Worm (Caenorhabditis elegans) whole organism, L4 larva: Measurements from ENCODE around the gene F36H1.12.

Source experiments
- R02D3.7 ChIP-seq: fragments of 150-350 bp; sonication (generic microtip); optimal IDR thresholded peaks from 3 replicates; lab custom pipeline; 2014; ENCODE audit warnings: missing biosample characterization, missing genetic modification characterization
- dve-1 ChIP-seq: sonication (generic microtip); optimal IDR thresholded peaks from 2 replicates; lab custom pipeline; 2017; ENCODE audit warnings: antibody characterized with exemption, mild to moderate bottlenecking, missing genetic modification characterization, missing compliant biosample characterization; ENCODE audit not compliant: insufficient read depth
- egl-27 ChIP-seq: sonication (generic microtip); optimal IDR thresholded peaks from 3 replicates; lab custom pipeline; 2017; ENCODE audit warnings: missing biosample characterization, missing genetic modification reagents, missing genetic modification characterization
- hlh-30 ChIP-seq: sonication (generic microtip); optimal IDR thresholded peaks from 2 replicates; lab custom pipeline; 2017; ENCODE audit warnings: antibody characterized with exemption, mild to moderate bottlenecking, missing genetic modification characterization, missing compliant biosample characterization; ENCODE audit not compliant: insufficient read depth
- lin-13 ChIP-seq: fragments of 150-350 bp; optimal IDR thresholded peaks from 2 replicates; lab custom pipeline; 2014; ENCODE audit warnings: missing biosample characterization, missing genetic modification reagents, missing genetic modification characterization
- unc-62 ChIP-seq, 3 experiments: fragments of 150-350 bp in 1 of 3; sonication (generic microtip); optimal IDR thresholded peaks in 2 of 3; peaks in 1 of 3; 1 replicate in 1 of 3; 2 replicates in 2 of 3; lab custom pipeline; 2014 to 2017; ENCODE audit warnings: missing biosample characterization in 3 of 3, missing genetic modification characterization in 3 of 3, missing genetic modification reagents in 3 of 3, missing genotype in 1 of 3

DNA sequence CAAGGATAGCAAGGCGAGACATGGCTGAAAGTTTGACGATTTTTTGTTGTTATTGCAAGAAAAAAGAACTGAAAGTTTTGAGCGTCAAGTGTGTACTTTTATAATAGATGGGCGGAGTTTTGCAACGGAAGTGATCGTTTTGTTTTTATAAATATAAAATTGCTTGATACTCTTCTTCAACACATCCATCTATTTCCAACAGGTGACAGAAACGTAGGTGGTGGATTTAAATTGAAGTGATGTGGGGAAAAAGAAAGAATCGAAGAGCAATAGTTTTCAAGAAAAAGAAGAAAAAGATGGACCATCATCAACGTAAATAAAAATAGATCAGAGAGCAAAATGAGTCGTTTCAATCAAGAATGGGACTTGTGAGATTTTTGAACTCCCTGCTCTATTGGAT is 13.5 kb upstream of the F36H1.12 start, which contains the start of gene ttr-17:
- no peak for TF ChIP-seq unc-62 (GFP tag; optimal IDR thresholded peaks at IDR 0.05 in 1 of 2; lab: Kevin White, UChicago)
- TF ChIP-seq unc-62 (tag; optimal IDR thresholded peaks at IDR 0.05; lab: Kevin White, UChicago): no peak
- TF ChIP-seq lin-13 (GFP tag; lab: Kevin White, UChicago): no peak
- no peak for TF ChIP-seq hlh-30
- TF ChIP-seq egl-27 (tag; lab: Kevin White, UChicago): no peak
- TF ChIP-seq R02D3.7 (tag; lab: Kevin White, UChicago): no peak
- TF ChIP-seq dve-1 (tag; lab: Kevin White, UChicago): no peak
